Fruit fly (Drosophila melanogaster): ENCODE measurements around the gene bab1.

bab1 gene

dm6 chr3L:1100660-1101139, at the start of gene bab1:
Gene bab1, minus strand, starts transcription at chr3L:1101089.
- TF ChIP-seq CTCF (optimal IDR thresholded peaks at IDR 0.05) (no peak), CG8478 (optimal IDR thresholded peaks at IDR 0.05) (no peak)

dm6 chr3L:1149230-1149629, 48.3 kb upstream of the bab1 start:
- no peak for TF ChIP-seq CG8478 (optimal IDR thresholded peaks at IDR 0.05)
- TF ChIP-seq CTCF (optimal IDR thresholded peaks at IDR 0.05) = no peak

- no peak for TF ChIP-seq CTCF (optimal IDR thresholded peaks at IDR 0.05)
- TF ChIP-seq CG8478 (optimal IDR thresholded peaks at IDR 0.05) = no peak
Measured at dm6 chr3L:1146492-1146891, 45.6 kb upstream of the bab1 start.

- no peak for TF ChIP-seq CG8478 (optimal IDR thresholded peaks at IDR 0.05)
- no peak for TF ChIP-seq CTCF (optimal IDR thresholded peaks at IDR 0.05)
Measured at dm6 chr3L:1140539-1140938, 39.6 kb upstream of the bab1 start.

dm6 chr3L:1139376-1139775, 38.5 kb upstream of the bab1 start:
- no peak for TF ChIP-seq CTCF (optimal IDR thresholded peaks at IDR 0.05)
- no peak for TF ChIP-seq CG8478 (optimal IDR thresholded peaks at IDR 0.05)

dm6 chr3L:1137509-1137908, 36.6 kb upstream of the bab1 start:
- TF ChIP-seq CG8478 (optimal IDR thresholded peaks at IDR 0.05) (no peak), CTCF (optimal IDR thresholded peaks at IDR 0.05) (no peak)

- no peak for TF ChIP-seq CG8478 (optimal IDR thresholded peaks at IDR 0.05)
- no peak for TF ChIP-seq CTCF (optimal IDR thresholded peaks at IDR 0.05)
Measured at dm6 chr3L:1129565-1129964, 28.7 kb upstream of the bab1 start.

dm6 chr3L:1123762-1124161, 22.9 kb upstream of the bab1 start:
- TF ChIP-seq CTCF (optimal IDR thresholded peaks at IDR 0.05) (no peak), CG8478 (optimal IDR thresholded peaks at IDR 0.05) (no peak)

- no peak for TF ChIP-seq CG8478 (optimal IDR thresholded peaks at IDR 0.05)
- no peak for TF ChIP-seq CTCF (optimal IDR thresholded peaks at IDR 0.05)
Measured at dm6 chr3L:1121656-1122055, 20.8 kb upstream of the bab1 start.

- TF ChIP-seq CG8478 (optimal IDR thresholded peaks at IDR 0.05) = no peak
- no peak for TF ChIP-seq CTCF (optimal IDR thresholded peaks at IDR 0.05)
Measured at dm6 chr3L:1120163-1120524, 19.3 kb upstream of the bab1 start.

- TF ChIP-seq CTCF (optimal IDR thresholded peaks at IDR 0.05) (no peak), CG8478 (optimal IDR thresholded peaks at IDR 0.05) (no peak)
Measured at dm6 chr3L:1119325-1120162, 18.7 kb upstream of the bab1 start.

- no peak for TF ChIP-seq CG8478 (optimal IDR thresholded peaks at IDR 0.05)
- TF ChIP-seq CTCF (optimal IDR thresholded peaks at IDR 0.05) = no peak
Measured at dm6 chr3L:1118504-1118903, 17.6 kb upstream of the bab1 start.

- TF ChIP-seq CTCF (optimal IDR thresholded peaks at IDR 0.05) (no peak), CG8478 (optimal IDR thresholded peaks at IDR 0.05) (no peak)
Measured at dm6 chr3L:1117591-1117990, 16.7 kb upstream of the bab1 start.

- no peak for TF ChIP-seq CG8478 (optimal IDR thresholded peaks at IDR 0.05)
- no peak for TF ChIP-seq CTCF (optimal IDR thresholded peaks at IDR 0.05)
Measured at dm6 chr3L:1102295-1102990, 1.6 kb upstream of the bab1 start.

- no peak for TF ChIP-seq CG8478 (optimal IDR thresholded peaks at IDR 0.05)
- no peak for TF ChIP-seq CTCF (optimal IDR thresholded peaks at IDR 0.05)
Measured at dm6 chr3L:1101461-1101860, 572 bp upstream of the bab1 start.

- TF ChIP-seq CG8478 (optimal IDR thresholded peaks at IDR 0.05) = no peak
- TF ChIP-seq CTCF (optimal IDR thresholded peaks at IDR 0.05) = no peak
Measured at dm6 chr3L:1099012-1099411, 1.9 kb downstream of the bab1 start.

Measured in S2 (cell line).